Fruit fly (Drosophila melanogaster) whole organism, adult: ENCODE data around the gene CG7778.

ENCODE experiments used
- CG11617 ChIP-seq: fragments of 200-800 bp; sonication (Bioruptor generic); optimal IDR thresholded peaks from 2 replicates; lab custom pipeline; 2017; ENCODE audit warnings: mild to moderate bottlenecking, missing biosample characterization, missing genetic modification reagents, missing genetic modification characterization
- CG12768 ChIP-seq: fragments of 200-800 bp; sonication (Bioruptor generic); optimal IDR thresholded peaks from 2 replicates; lab custom pipeline; 2017; ENCODE audit warnings: missing biosample characterization, missing genetic modification characterization, mild to moderate bottlenecking, moderate library complexity, missing genetic modification reagents
- CG14711 ChIP-seq: fragments of 200-800 bp; sonication (Bioruptor generic); optimal IDR thresholded peaks from 2 replicates; lab custom pipeline; 2018; ENCODE audit warnings: missing biosample characterization, mild to moderate bottlenecking, missing genetic modification characterization, moderate library complexity
- CG1620 ChIP-seq: fragments of 200-800 bp; sonication (Bioruptor generic); optimal IDR thresholded peaks from 2 replicates; lab custom pipeline; 2016; ENCODE audit warnings: missing biosample characterization, missing genetic modification characterization
- CG33017 ChIP-seq: fragments of 200-800 bp; sonication (Bioruptor generic); optimal IDR thresholded peaks from 2 replicates; lab custom pipeline; 2018; ENCODE audit warnings: missing biosample characterization, mild to moderate bottlenecking, missing genetic modification characterization, moderate library complexity
- CG5204 ChIP-seq: fragments of 200-800 bp; sonication (Bioruptor generic); optimal IDR thresholded peaks from 2 replicates; lab custom pipeline; 2016; ENCODE audit warnings: missing biosample characterization, missing genetic modification characterization
- CG7045 ChIP-seq: fragments of 200-800 bp; sonication (Bioruptor generic); optimal IDR thresholded peaks from 2 replicates; lab custom pipeline; 2017; ENCODE audit warnings: missing biosample characterization, mild to moderate bottlenecking, missing genetic modification characterization
- CG7101 ChIP-seq: fragments of 200-800 bp; sonication (Bioruptor generic); optimal IDR thresholded peaks from 2 replicates; lab custom pipeline; 2018; ENCODE audit warnings: missing biosample characterization, mild to moderate bottlenecking, missing genetic modification characterization, moderate library complexity
- Clk ChIP-seq: fragments of 200-800 bp; sonication (Bioruptor generic); optimal IDR thresholded peaks from 2 replicates; lab custom pipeline; 2017; ENCODE audit warnings: missing biosample characterization, missing genetic modification characterization
- Crg-1 ChIP-seq: fragments of 200-800 bp; sonication (Bioruptor generic); optimal IDR thresholded peaks from 2 replicates; lab custom pipeline; 2016; ENCODE audit warnings: missing biosample characterization, missing genetic modification characterization
- Hr96 ChIP-seq: fragments of 200-800 bp; sonication (Bioruptor generic); optimal IDR thresholded peaks from 2 replicates; lab custom pipeline; 2016; ENCODE audit warnings: missing biosample characterization, missing genetic modification characterization
- Mnt ChIP-seq: fragments of 200-800 bp; sonication (Bioruptor generic); optimal IDR thresholded peaks from 2 replicates; lab custom pipeline; 2016; ENCODE audit warnings: missing biosample characterization, mild to moderate bottlenecking, missing genetic modification characterization
- bab1 ChIP-seq: fragments of 200-800 bp; sonication (Bioruptor generic); optimal IDR thresholded peaks from 3 replicates; lab custom pipeline; 2019; ENCODE audit warnings: missing biosample characterization, mild to moderate bottlenecking, missing genetic modification characterization, moderate library complexity
- cic ChIP-seq: fragments of 200-800 bp; sonication (Bioruptor generic); optimal IDR thresholded peaks from 2 replicates; lab custom pipeline; 2017; ENCODE audit warnings: missing biosample characterization, mild to moderate bottlenecking, missing genetic modification characterization, moderate library complexity
- cnc ChIP-seq, 2 experiments: fragments of >200 bp; optimal IDR thresholded peaks; 2 replicates each; lab custom pipeline; 2017
- kay ChIP-seq: fragments of 200-800 bp; sonication (Bioruptor generic); peaks from one replicate; lab custom pipeline; 2016; ENCODE audit warnings: missing biosample characterization, missing genetic modification characterization, borderline replicate concordance
- ovo ChIP-seq: fragments of 200-800 bp; sonication (Bioruptor generic); optimal IDR thresholded peaks from 2 replicates; lab custom pipeline; 2016; ENCODE audit warnings: missing biosample characterization, missing genetic modification characterization
- pad ChIP-seq: fragments of 200-800 bp; sonication (Bioruptor generic); optimal IDR thresholded peaks from 3 replicates; lab custom pipeline; 2017; ENCODE audit warnings: missing biosample characterization, missing genetic modification characterization, mild to moderate bottlenecking, moderate library complexity, missing genetic modification reagents
- tj ChIP-seq: fragments of 200-800 bp; sonication (Bioruptor generic); optimal IDR thresholded peaks from 3 replicates; lab custom pipeline; 2017; ENCODE audit warnings: missing biosample characterization, mild to moderate bottlenecking, missing genetic modification characterization, moderate library complexity
- toe ChIP-seq: fragments of 200-800 bp; sonication (Bioruptor generic); optimal IDR thresholded peaks from 2 replicates; lab custom pipeline; 2016; ENCODE audit warnings: missing biosample characterization, missing genetic modification characterization

CG7778 gene

DNA sequence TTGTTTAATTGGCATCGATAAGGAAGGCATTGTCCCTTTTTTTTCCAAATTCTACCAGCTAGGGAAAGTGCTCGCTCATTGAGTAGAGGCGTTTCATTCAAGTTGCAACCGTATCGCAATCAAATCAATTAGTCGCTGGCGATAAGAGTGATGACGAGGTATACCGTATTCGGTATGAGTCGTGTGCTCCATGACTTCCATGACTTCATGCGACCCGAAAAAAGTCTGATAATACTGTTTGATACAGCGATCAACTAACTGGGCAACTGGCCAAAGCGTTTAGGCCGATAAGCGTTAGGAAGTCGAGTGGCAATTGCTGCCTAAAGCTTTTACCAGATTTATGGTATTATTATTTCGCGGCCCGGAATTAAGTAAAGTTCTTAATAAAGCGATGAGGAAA, 1.9 kb upstream of the CG7778 start:
- TF ChIP-seq CG14711 (tag; lab: Kevin White, UChicago) (no peak), kay (GFP tag; lab: Kevin White, UChicago) (no peak), CG33017 (tag; lab: Kevin White, UChicago) (no peak), cnc (optimal IDR thresholded peaks at IDR 0.05; lab: Kevin White, UChicago) (no peak), cic (GFP tag; lab: Kevin White, UChicago) (peak; percentile 71)

DNA sequence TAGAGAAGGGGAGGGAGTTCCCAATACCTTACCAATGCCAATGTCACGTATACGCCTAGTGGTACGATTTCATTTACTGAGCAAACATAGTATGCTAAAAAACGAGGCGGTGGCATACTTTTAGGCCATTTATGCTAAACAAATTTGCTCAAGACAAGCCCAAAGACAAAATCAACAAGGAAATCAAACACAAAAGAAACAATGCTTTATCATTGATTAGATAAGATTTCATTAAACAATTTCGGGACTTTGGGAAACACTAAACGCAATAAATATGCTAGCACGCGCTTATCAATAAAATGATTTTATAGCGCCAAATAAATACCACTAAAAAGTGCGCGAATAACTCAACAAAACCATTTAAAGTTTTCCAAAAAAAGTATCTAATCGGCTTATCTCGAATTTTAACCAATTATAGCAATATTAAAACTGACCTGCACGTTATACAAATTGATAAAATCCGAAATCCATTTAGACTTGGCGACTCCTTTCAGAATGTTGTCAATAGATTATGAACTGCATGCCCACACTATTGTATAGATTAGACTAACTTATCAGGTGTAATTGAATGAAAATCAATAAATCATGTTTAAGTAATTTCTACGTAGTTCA, 4.2 kb downstream of the CG7778 start:
- TF ChIP-seq ovo (GFP tag; lab: Kevin White, UChicago) (no peak), kay (GFP tag; lab: Kevin White, UChicago) (peak; percentile 56)

DNA sequence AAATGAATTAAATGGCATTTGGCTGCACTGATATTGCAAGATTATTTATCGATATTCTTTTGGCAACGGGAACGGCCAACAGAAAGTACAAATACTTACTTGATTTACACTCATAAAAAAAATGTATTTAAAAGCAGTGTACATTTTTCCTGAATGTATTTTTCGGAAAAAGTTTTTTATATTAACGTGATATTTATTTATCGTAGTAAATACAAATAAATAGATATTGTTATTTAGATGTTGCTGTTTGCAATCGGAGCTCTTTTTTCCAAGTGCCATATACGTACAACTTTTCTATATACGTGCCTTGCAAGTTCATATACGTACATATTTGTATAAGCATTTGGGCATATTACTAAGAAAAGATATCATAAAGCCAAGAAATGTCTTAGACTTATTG, 4.9 kb downstream of the CG7778 start:
- no peak for TF ChIP-seq cic (GFP tag; lab: Kevin White, UChicago)
- no peak for TF ChIP-seq Hr96
- no peak for TF ChIP-seq Mnt
- TF ChIP-seq CG12768, result no peak
- TF ChIP-seq Clk (GFP tag; lab: Kevin White, UChicago), result no peak
- no peak for TF ChIP-seq CG11617 (GFP tag; lab: Kevin White, UChicago)
- TF ChIP-seq CG7101, result no peak
- no peak for TF ChIP-seq CG33017 (tag; lab: Kevin White, UChicago)
- TF ChIP-seq bab1, result no peak
- TF ChIP-seq pad, result no peak
- TF ChIP-seq toe (GFP tag; lab: Kevin White, UChicago), result no peak
- no peak for TF ChIP-seq kay (GFP tag; lab: Kevin White, UChicago)
- no peak for TF ChIP-seq tj
- no peak for TF ChIP-seq CG14711 (tag; lab: Kevin White, UChicago)
- no peak for TF ChIP-seq ovo (GFP tag; lab: Kevin White, UChicago)
- no peak for TF ChIP-seq Crg-1
- no peak for TF ChIP-seq CG1620
- no peak for TF ChIP-seq cnc (optimal IDR thresholded peaks at IDR 0.05; lab: Kevin White, UChicago)
- TF ChIP-seq CG5204 (GFP tag; lab: Kevin White, UChicago), result no peak
- TF ChIP-seq CG7045 (GFP tag; lab: Kevin White, UChicago), result no peak

- no peak for TF ChIP-seq cic (GFP tag; lab: Kevin White, UChicago)
- TF ChIP-seq kay (GFP tag; lab: Kevin White, UChicago), result peak; percentile 65
Observed at dm6 chr2L:8351864-8352263, 5.4 kb downstream of the CG7778 start, which contains the start of gene Mur29B. Mur29B (plus strand) TSS chr2L:8352187.

DNA sequence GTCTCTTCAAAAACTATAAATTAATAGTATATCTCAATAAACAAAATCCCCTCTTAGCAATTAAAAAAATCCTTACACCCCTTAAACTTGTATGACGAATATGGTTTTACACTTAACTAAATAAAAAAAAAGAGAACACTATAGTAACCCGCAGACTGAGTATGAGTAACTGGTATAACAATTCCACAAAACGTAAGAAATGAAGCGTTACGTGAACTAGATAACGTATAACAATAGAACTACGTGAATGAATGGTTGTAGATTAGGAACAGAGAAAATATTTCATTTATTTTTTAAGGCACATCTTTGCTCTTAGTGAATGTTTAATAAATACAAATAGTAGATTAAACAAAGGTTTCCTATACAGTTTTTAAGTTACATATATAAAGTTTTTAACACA, 9.0 kb downstream of the CG7778 start:
- TF ChIP-seq cnc (optimal IDR thresholded peaks at IDR 0.05; lab: Kevin White, UChicago), result no peak
- TF ChIP-seq ovo (GFP tag; lab: Kevin White, UChicago), result no peak
- TF ChIP-seq Hr96, result no peak
- TF ChIP-seq CG7045 (GFP tag; lab: Kevin White, UChicago), result no peak
- TF ChIP-seq kay (GFP tag; lab: Kevin White, UChicago), result peak; percentile 38
- no peak for TF ChIP-seq cic (GFP tag; lab: Kevin White, UChicago)
- no peak for TF ChIP-seq toe (GFP tag; lab: Kevin White, UChicago)

dm6 chr2L:8361204-8361952, 15.0 kb downstream of the CG7778 start:
- TF ChIP-seq CG1620, result no peak
- TF ChIP-seq CG11617 (GFP tag; lab: Kevin White, UChicago), result peak; percentile 68
- peak; percentile 34 for TF ChIP-seq CG33017 (tag; lab: Kevin White, UChicago)
- peak; percentile 34 for TF ChIP-seq tj
- peak; percentile 9 for TF ChIP-seq cic (GFP tag; lab: Kevin White, UChicago)
- peak; percentile 49 for TF ChIP-seq CG5204 (GFP tag; lab: Kevin White, UChicago)
- TF ChIP-seq kay (GFP tag; lab: Kevin White, UChicago), result no peak
- peak; percentile 64 for TF ChIP-seq CG7101
- TF ChIP-seq Clk (GFP tag; lab: Kevin White, UChicago), result no peak
- peak; percentile 9 for TF ChIP-seq CG14711 (tag; lab: Kevin White, UChicago)
- peak; percentile 54 for TF ChIP-seq Crg-1
- TF ChIP-seq toe (GFP tag; lab: Kevin White, UChicago), result peak; percentile 40
- TF ChIP-seq pad, result peak; percentile 75
- TF ChIP-seq CG7045 (GFP tag; lab: Kevin White, UChicago), result peak; percentile 21
- TF ChIP-seq Mnt, result peak; percentile 67
- peak; percentile 3 for TF ChIP-seq Hr96
- no peak for TF ChIP-seq cnc (optimal IDR thresholded peaks at IDR 0.05; lab: Kevin White, UChicago)
- peak; percentile 12 for TF ChIP-seq CG12768
- TF ChIP-seq ovo (GFP tag; lab: Kevin White, UChicago), result peak; percentile 9
- TF ChIP-seq bab1, result peak; percentile 87
